Fruit fly (Drosophila melanogaster) whole organism, embryonic: ENCODE measurements around the gene Polr3G.
A peak's percentile ranks its signal among the peaks of the same experiment; 100 is the strongest.

Source experiments
- Asciz ChIP-seq: fragments of 200-800 bp; sonication (Bioruptor generic); optimal IDR thresholded peaks from 2 replicates; lab custom pipeline; 2017; ENCODE audit warnings: missing biosample characterization, mild to moderate bottlenecking, missing genetic modification characterization, missing genetic modification reagents
- BtbVII ChIP-seq: fragments of 200-800 bp; sonication (Bioruptor generic); optimal IDR thresholded peaks from 3 replicates; lab custom pipeline; 2017; ENCODE audit warnings: missing biosample characterization, mild to moderate bottlenecking, missing genetic modification characterization
- CG10209 ChIP-seq: fragments of 200-800 bp; sonication (Bioruptor generic); optimal IDR thresholded peaks from 3 replicates; lab custom pipeline; 2017; ENCODE audit warnings: missing biosample characterization, mild to moderate bottlenecking, missing genetic modification characterization, missing genetic modification reagents
- CG10366 ChIP-seq: fragments of 200-800 bp; sonication (Bioruptor generic); IDR thresholded peaks from 2 replicates; pipeline ENCODE4 v1.3.6; 2022; ENCODE audit warnings: missing biosample characterization, missing genetic modification characterization
- CG14965 ChIP-seq: fragments of 200-800 bp; sonication (Bioruptor generic); optimal IDR thresholded peaks from 2 replicates; lab custom pipeline; 2016; ENCODE audit warnings: missing biosample characterization, missing genetic modification characterization, borderline replicate concordance
- CG1603 ChIP-seq: fragments of 200-800 bp; sonication (Bioruptor generic); optimal IDR thresholded peaks from 2 replicates; lab custom pipeline; 2019; ENCODE audit warnings: missing biosample characterization, mild to moderate bottlenecking, missing genetic modification characterization, moderate library complexity
- CG17568 ChIP-seq: fragments of 200-800 bp; sonication (Bioruptor generic); optimal IDR thresholded peaks from 2 replicates; lab custom pipeline; 2018; ENCODE audit warnings: missing biosample characterization, mild to moderate bottlenecking, missing genetic modification characterization, moderate library complexity
- CG1832 ChIP-seq: fragments of 200-800 bp; sonication (Bioruptor generic); optimal IDR thresholded peaks from 2 replicates; lab custom pipeline; 2017; ENCODE audit warnings: missing biosample characterization, mild to moderate bottlenecking, missing genetic modification characterization, inconsistent platforms
- CG18476 ChIP-seq: fragments of 200-800 bp; sonication (Bioruptor generic); optimal IDR thresholded peaks from 2 replicates; lab custom pipeline; 2016; ENCODE audit warnings: missing biosample characterization, mild to moderate bottlenecking, missing genetic modification characterization
- CG18764 ChIP-seq: fragments of 200-800 bp; sonication (Bioruptor generic); optimal IDR thresholded peaks from 3 replicates; lab custom pipeline; 2016; ENCODE audit warnings: missing biosample characterization, missing genetic modification characterization
- CG2120 ChIP-seq: fragments of 200-800 bp; sonication (Bioruptor generic); optimal IDR thresholded peaks from 3 replicates; lab custom pipeline; 2016; ENCODE audit warnings: missing biosample characterization, missing genetic modification characterization
- CG30403 ChIP-seq: fragments of 200-800 bp; sonication (Bioruptor generic); optimal IDR thresholded peaks from 3 replicates; lab custom pipeline; 2016; ENCODE audit warnings: missing biosample characterization, missing genetic modification characterization
- CG42726 ChIP-seq: fragments of 200-800 bp; sonication (Bioruptor generic); IDR thresholded peaks from 2 replicates; pipeline ENCODE4 v1.3.6; 2022; ENCODE audit warnings: missing biosample characterization, missing genetic modification characterization; ENCODE audit not compliant: partially characterized antibody
- CG4282 ChIP-seq: fragments of 200-800 bp; sonication (Bioruptor generic); optimal IDR thresholded peaks from 2 replicates; lab custom pipeline; 2016; ENCODE audit warnings: missing biosample characterization, missing genetic modification characterization
- CG7928 ChIP-seq: fragments of 200-800 bp; sonication (Bioruptor generic); optimal IDR thresholded peaks from 2 replicates; lab custom pipeline; 2017; ENCODE audit warnings: missing biosample characterization, mild to moderate bottlenecking, missing genetic modification characterization
- CG8944 ChIP-seq: fragments of 200-800 bp; sonication (Bioruptor generic); optimal IDR thresholded peaks from 3 replicates; lab custom pipeline; 2016; ENCODE audit warnings: missing biosample characterization, missing genetic modification characterization
- CG9609 ChIP-seq: fragments of 200-800 bp; sonication (Bioruptor generic); optimal IDR thresholded peaks from 3 replicates; lab custom pipeline; 2016; ENCODE audit warnings: missing biosample characterization, missing genetic modification characterization
- CG9727 ChIP-seq: fragments of 200-800 bp; sonication (Bioruptor generic); optimal IDR thresholded peaks from 3 replicates; lab custom pipeline; 2017; ENCODE audit warnings: missing biosample characterization, mild to moderate bottlenecking, missing genetic modification characterization
- Doc3 ChIP-seq: fragments of 200-800 bp; sonication (Bioruptor generic); IDR thresholded peaks from 3 replicates; pipeline ENCODE4 v1.3.6; 2022; ENCODE audit warnings: missing biosample characterization, missing genetic modification characterization; ENCODE audit not compliant: partially characterized antibody
- Neu2 ChIP-seq: fragments of 200-800 bp; sonication (Bioruptor generic); optimal IDR thresholded peaks from 3 replicates; lab custom pipeline; 2016; ENCODE audit warnings: missing biosample characterization, missing genetic modification characterization, borderline replicate concordance
- PHDP ChIP-seq: fragments of 200-800 bp; sonication (Bioruptor generic); optimal IDR thresholded peaks from 3 replicates; lab custom pipeline; 2018; ENCODE audit warnings: missing biosample characterization, mild to moderate bottlenecking, missing genetic modification characterization, moderate library complexity
- Scr ChIP-seq: fragments of 200-800 bp; sonication (Bioruptor generic); IDR thresholded peaks from 2 replicates; pipeline ENCODE4 v1.3.6; 2022; ENCODE audit warnings: missing biosample characterization, missing genetic modification characterization; ENCODE audit not compliant: partially characterized antibody
- Sox100B ChIP-seq: fragments of 200-800 bp; sonication (Bioruptor generic); optimal IDR thresholded peaks from 3 replicates; lab custom pipeline; 2018; ENCODE audit warnings: missing biosample characterization, mild to moderate bottlenecking, missing genetic modification characterization
- Tbp ChIP-seq: fragments of >200 bp; optimal IDR thresholded peaks from 2 replicates; lab custom pipeline; 2018; ENCODE audit warnings: missing biosample characterization, missing genetic modification characterization
- bsh ChIP-seq, 2 experiments: fragments of 200-800 bp; sonication (Bioruptor generic); optimal IDR thresholded peaks; 2 replicates each; lab custom pipeline; 2017 to 2018; ENCODE audit warnings: mild to moderate bottlenecking in 2 of 2, missing biosample characterization in 2 of 2, missing genetic modification characterization in 2 of 2, moderate library complexity in 1 of 2
- cas ChIP-seq: fragments of 200-800 bp; sonication (Bioruptor generic); IDR thresholded peaks from 2 replicates; pipeline ENCODE4 v1.3.6; 2022; ENCODE audit warnings: missing biosample characterization, missing genetic modification characterization
- crc ChIP-seq: fragments of 200-800 bp; sonication (Bioruptor generic); optimal IDR thresholded peaks from 2 replicates; lab custom pipeline; 2016; ENCODE audit warnings: missing biosample characterization, missing genetic modification characterization
- dimm ChIP-seq: fragments of 200-800 bp; sonication (Bioruptor generic); IDR thresholded peaks from 2 replicates; pipeline ENCODE4 v1.3.6; 2022; ENCODE audit warnings: missing biosample characterization, missing genetic modification characterization
- dm ChIP-seq: fragments of 200-800 bp; sonication (Bioruptor generic); optimal IDR thresholded peaks from 3 replicates; lab custom pipeline; 2016; ENCODE audit warnings: missing biosample characterization, missing genetic modification characterization
- dmrt11E ChIP-seq: fragments of 200-800 bp; sonication (Bioruptor generic); optimal IDR thresholded peaks from 3 replicates; lab custom pipeline; 2018; ENCODE audit warnings: missing biosample characterization, mild to moderate bottlenecking, missing genetic modification characterization, moderate library complexity
- esg ChIP-seq: fragments of 200-800 bp; sonication (Bioruptor generic); conservative IDR thresholded peaks from 2 replicates; pipeline ENCODE4 v1.3.6; 2022; ENCODE audit warnings: missing biosample characterization, missing genetic modification characterization
- fu2 ChIP-seq: fragments of 200-800 bp; sonication (Bioruptor generic); optimal IDR thresholded peaks from 2 replicates; lab custom pipeline; 2016; ENCODE audit warnings: missing biosample characterization, missing genetic modification characterization
- gce ChIP-seq: fragments of 200-800 bp; sonication (Bioruptor generic); IDR thresholded peaks from 3 replicates; pipeline ENCODE4 v1.3.6; 2022; ENCODE audit warnings: missing biosample characterization, missing genetic modification characterization
- gro ChIP-seq: fragments of 200-800 bp; sonication (Bioruptor generic); optimal IDR thresholded peaks from 2 replicates; lab custom pipeline; 2016; ENCODE audit warnings: missing biosample characterization, missing genetic modification characterization
- gsb ChIP-seq: fragments of 200-800 bp; sonication (Bioruptor generic); IDR thresholded peaks from 2 replicates; pipeline ENCODE4 v1.3.6; 2022; ENCODE audit warnings: missing biosample characterization, missing genetic modification characterization
- hb ChIP-seq: fragments of 200-800 bp; sonication (Bioruptor generic); IDR thresholded peaks from 3 replicates; pipeline ENCODE4 v1.3.6; 2022; ENCODE audit warnings: missing biosample characterization, missing genetic modification characterization; ENCODE audit not compliant: partially characterized antibody
- her ChIP-seq: fragments of 200-800 bp; sonication (Bioruptor generic); optimal IDR thresholded peaks from 2 replicates; lab custom pipeline; 2016; ENCODE audit warnings: missing biosample characterization, missing genetic modification characterization
- hth ChIP-seq: fragments of >200 bp; optimal IDR thresholded peaks from 2 replicates; lab custom pipeline; 2017; ENCODE audit warnings: inconsistent platforms
- klu ChIP-seq: fragments of 200-800 bp; sonication (Bioruptor generic); IDR thresholded peaks from 2 replicates; pipeline ENCODE4 v1.3.6; 2022; ENCODE audit warnings: missing biosample characterization, missing genetic modification characterization
- luna ChIP-seq: fragments of 200-800 bp; sonication (Bioruptor generic); optimal IDR thresholded peaks from 2 replicates; lab custom pipeline; 2016; ENCODE audit warnings: missing biosample characterization, missing genetic modification characterization
- oc ChIP-seq: fragments of 200-800 bp; sonication (Bioruptor generic); optimal IDR thresholded peaks from 2 replicates; lab custom pipeline; 2018; ENCODE audit warnings: missing biosample characterization, mild to moderate bottlenecking, missing genetic modification characterization, moderate library complexity
- onecut ChIP-seq: fragments of 200-800 bp; sonication (Bioruptor generic); IDR thresholded peaks from 2 replicates; pipeline ENCODE4 v1.3.6; 2022; ENCODE audit warnings: missing biosample characterization, missing genetic modification characterization
- pb ChIP-seq: fragments of 200-800 bp; sonication (Bioruptor generic); optimal IDR thresholded peaks from 3 replicates; lab custom pipeline; 2016; ENCODE audit warnings: missing biosample characterization, missing genetic modification characterization
- pfk ChIP-seq: fragments of 200-800 bp; sonication (Bioruptor generic); optimal IDR thresholded peaks from 2 replicates; lab custom pipeline; 2018; ENCODE audit warnings: missing biosample characterization, mild to moderate bottlenecking, missing genetic modification characterization, moderate library complexity
- prd ChIP-seq, 3 experiments: fragments of >200 bp in 2 of 3; fragments of 200-800 bp in 1 of 3; sonication (Bioruptor generic) in 1 of 3; optimal IDR thresholded peaks in 2 of 3; IDR thresholded peaks in 1 of 3; 2 replicates in 2 of 3; 3 replicates in 1 of 3; pipeline versions ENCODE4 v1.3.6 to Lab custom; 2017 to 2022; ENCODE audit warnings: missing biosample characterization in 1 of 3, missing genetic modification characterization in 1 of 3
- scrt ChIP-seq: fragments of 200-800 bp; sonication (Bioruptor generic); optimal IDR thresholded peaks from 2 replicates; lab custom pipeline; 2018; ENCODE audit warnings: missing biosample characterization, mild to moderate bottlenecking, missing genetic modification characterization, moderate library complexity
- sim ChIP-seq: fragments of 200-800 bp; sonication (Bioruptor generic); IDR thresholded peaks from 2 replicates; pipeline ENCODE4 v1.3.6; 2022; ENCODE audit warnings: missing biosample characterization, missing genetic modification characterization
- stwl ChIP-seq: fragments of 200-800 bp; sonication (Bioruptor generic); optimal IDR thresholded peaks from 3 replicates; lab custom pipeline; 2018; ENCODE audit warnings: missing biosample characterization, mild to moderate bottlenecking, missing genetic modification characterization, moderate library complexity
- trh ChIP-seq: fragments of 200-800 bp; sonication (Bioruptor generic); optimal IDR thresholded peaks from 2 replicates; lab custom pipeline; 2016; ENCODE audit warnings: missing biosample characterization, missing genetic modification characterization

Polr3G gene

DNA sequence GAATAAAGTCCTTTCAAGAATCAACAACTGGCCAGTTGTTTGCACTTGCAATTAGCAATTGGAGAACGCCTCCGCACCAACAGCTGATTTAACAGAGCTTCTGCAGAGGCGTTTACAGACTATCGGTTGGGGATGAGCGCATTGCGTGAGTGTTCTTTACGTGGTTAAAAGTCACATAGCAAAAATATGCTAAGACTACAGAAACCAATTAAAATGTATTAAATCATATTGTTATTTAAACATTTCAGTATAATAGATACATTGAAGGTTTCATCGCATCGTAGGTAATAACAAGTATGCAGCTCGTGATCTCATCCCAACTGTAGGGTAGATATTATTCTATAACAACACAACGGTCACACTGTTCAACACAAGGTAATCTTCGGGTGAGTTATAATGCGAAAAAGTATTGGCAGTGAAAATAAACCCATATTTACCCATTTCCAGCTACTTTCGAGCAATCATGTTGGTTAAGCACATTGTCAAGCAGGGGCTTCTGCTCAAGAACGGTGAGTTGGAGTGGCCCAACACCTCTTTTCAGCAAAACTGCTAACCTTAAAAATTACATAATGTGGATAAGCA lies 1.7 kb downstream of the Polr3G start, which contains the start of the genes Sec3 and COX7B (continued):
- TF ChIP-seq luna (GFP tag; lab: Kevin White, UChicago) (no peak), klu (GFP tag; lab: Robert Waterston, UW) (peak; percentile 17; the same call in 1 of the 2 replicates), Sox100B (GFP tag; lab: Kevin White, UChicago) (peak; percentile 20), hth (lab: Kevin White, UChicago) (no peak), CG17568 (GFP tag; lab: Kevin White, UChicago) (peak; percentile 52), dimm (GFP tag; lab: Robert Waterston, UW) (no peak), CG10366 (GFP tag; lab: Robert Waterston, UW) (peak; percentile 47), gsb (GFP tag; lab: Robert Waterston, UW) (no peak), CG1603 (tag; lab: Kevin White, UChicago) (peak; percentile 82), pb (GFP tag; lab: Kevin White, UChicago) (no peak), CG18764 (GFP tag; lab: Kevin White, UChicago) (peak; percentile 49), CG4282 (GFP tag; lab: Kevin White, UChicago) (peak; percentile 12), CG9609 (GFP tag; lab: Kevin White, UChicago) (peak; percentile 26), CG9727 (GFP tag; lab: Kevin White, UChicago) (peak; percentile 62), stwl (tag; lab: Kevin White, UChicago) (peak; percentile 45), CG7928 (GFP tag; lab: Kevin White, UChicago) (peak; percentile 32), CG18476 (GFP tag; lab: Kevin White, UChicago) (peak; percentile 44), bsh (GFP tag; optimal IDR thresholded peaks at IDR 0.05; lab: Kevin White, UChicago) (peak in 1 of 2 experiments; percentile 55), CG30403 (GFP tag; lab: Kevin White, UChicago) (peak; percentile 78), hb (peak; percentile 76), gce (no peak), crc (GFP tag; lab: Kevin White, UChicago) (no peak), CG2120 (GFP tag; lab: Kevin White, UChicago) (peak; percentile 83), onecut (peak; percentile 11; the same call in 1 of the 2 replicates), Scr (GFP tag; lab: Robert Waterston, UW) (peak; percentile 96), her (GFP tag; lab: Kevin White, UChicago) (peak; percentile 8), esg (GFP tag; lab: Robert Waterston, UW) (peak; percentile 38; the same call in 1 of the 2 replicates), CG10209 (peak; percentile 49), gro (GFP tag; lab: Kevin White, UChicago) (peak; percentile 26), CG1832 (GFP tag; lab: Kevin White, UChicago) (no peak), Doc3 (peak; percentile 96), CG42726 (GFP tag; lab: Robert Waterston, UW) (peak; percentile 67; the same call in 1 of the 2 replicates), sim (GFP tag; lab: Robert Waterston, UW) (no peak), pfk (GFP tag; lab: Kevin White, UChicago) (no peak), PHDP (tag; lab: Kevin White, UChicago) (peak; percentile 66), dm (GFP tag; lab: Kevin White, UChicago) (peak; percentile 46), dmrt11E (peak; percentile 63), prd (optimal IDR thresholded peaks at IDR 0.05; lab: Kevin White, UChicago) (no peak), prd (GFP tag; IDR thresholded peaks at IDR 0.05; lab: Robert Waterston, UW) (peak; percentile 71), CG8944 (GFP tag; lab: Kevin White, UChicago) (no peak), BtbVII (peak; percentile 23), Asciz (GFP tag; lab: Kevin White, UChicago) (no peak), CG14965 (GFP tag; lab: Kevin White, UChicago) (no peak), Neu2 (GFP tag; lab: Kevin White, UChicago) (no peak), oc (tag; lab: Kevin White, UChicago) (peak; percentile 64), scrt (peak; percentile 63), fu2 (GFP tag; lab: Kevin White, UChicago) (no peak), cas (no peak), trh (GFP tag; lab: Kevin White, UChicago) (peak; percentile 25), Tbp (GFP tag; lab: Kevin White, UChicago) (no peak)
